Fruit fly (Drosophila melanogaster) whole organism, prepupa: ENCODE results near the gene Blimp-1.

ENCODE experiments used
- Blimp-1 ChIP-seq: fragments of 200-800 bp; sonication (Bioruptor generic); optimal IDR thresholded peaks from 3 replicates; lab custom pipeline; 2017; ENCODE audit warnings: missing biosample characterization, missing genetic modification characterization, mild to moderate bottlenecking, moderate library complexity, missing genetic modification reagents
- CG11902 ChIP-seq: fragments of 200-800 bp; sonication (Bioruptor generic); optimal IDR thresholded peaks from 3 replicates; lab custom pipeline; 2016; ENCODE audit warnings: missing biosample characterization, missing genetic modification characterization
- CG1621 ChIP-seq: fragments of 200-800 bp; sonication (Bioruptor generic); optimal IDR thresholded peaks from 3 replicates; lab custom pipeline; 2018; ENCODE audit warnings: missing biosample characterization, mild to moderate bottlenecking, missing genetic modification characterization
- CG16779 ChIP-seq: fragments of 200-800 bp; sonication (Bioruptor generic); optimal IDR thresholded peaks from 3 replicates; lab custom pipeline; 2017; ENCODE audit warnings: missing biosample characterization, mild to moderate bottlenecking, missing genetic modification characterization
- CG31627 ChIP-seq: fragments of 200-800 bp; sonication (Bioruptor generic); optimal IDR thresholded peaks from 3 replicates; lab custom pipeline; 2016; ENCODE audit warnings: missing biosample characterization, missing genetic modification characterization
- CG32006 ChIP-seq: fragments of 200-800 bp; sonication (Bioruptor generic); optimal IDR thresholded peaks from 3 replicates; lab custom pipeline; 2017; ENCODE audit warnings: missing biosample characterization, mild to moderate bottlenecking, missing genetic modification characterization
- CG34406 ChIP-seq: fragments of 200-800 bp; sonication (Bioruptor generic); optimal IDR thresholded peaks from 3 replicates; lab custom pipeline; 2016; ENCODE audit warnings: missing biosample characterization, missing genetic modification characterization
- CG3919 ChIP-seq: fragments of 200-800 bp; sonication (Bioruptor generic); optimal IDR thresholded peaks from 3 replicates; lab custom pipeline; 2016; ENCODE audit warnings: missing biosample characterization, missing genetic modification characterization
- CG4318 ChIP-seq: fragments of 200-800 bp; sonication (Bioruptor generic); optimal IDR thresholded peaks from 3 replicates; lab custom pipeline; 2017; ENCODE audit warnings: missing biosample characterization, mild to moderate bottlenecking, missing genetic modification characterization
- CG6163 ChIP-seq: fragments of 200-800 bp; sonication (Bioruptor generic); IDR thresholded peaks from 3 replicates; pipeline ENCODE4 v1.3.6; 2022; ENCODE audit warnings: missing biosample characterization, missing genetic modification characterization
- CG6792 ChIP-seq: fragments of 200-800 bp; sonication (Bioruptor generic); optimal IDR thresholded peaks from 3 replicates; lab custom pipeline; 2016; ENCODE audit warnings: missing biosample characterization, missing genetic modification characterization
- CG6808 ChIP-seq: fragments of 200-800 bp; sonication (Bioruptor generic); optimal IDR thresholded peaks from 3 replicates; lab custom pipeline; 2017; ENCODE audit warnings: missing biosample characterization, missing genetic modification characterization, mild to moderate bottlenecking, moderate library complexity, missing genetic modification reagents
- CG6854 ChIP-seq: fragments of 200-800 bp; sonication (Bioruptor generic); optimal IDR thresholded peaks from 2 replicates; lab custom pipeline; 2017; ENCODE audit warnings: missing biosample characterization, mild to moderate bottlenecking, missing genetic modification characterization
- CG7368 ChIP-seq: fragments of 200-800 bp; sonication (Bioruptor generic); optimal IDR thresholded peaks from 3 replicates; lab custom pipeline; 2016; ENCODE audit warnings: missing biosample characterization, missing genetic modification characterization
- CG8119 ChIP-seq: fragments of 200-800 bp; sonication (Bioruptor generic); IDR thresholded peaks from 3 replicates; pipeline ENCODE4 v1.3.6; 2022; ENCODE audit warnings: missing biosample characterization, missing genetic modification characterization
- CG8319 ChIP-seq: fragments of 200-800 bp; sonication (Bioruptor generic); optimal IDR thresholded peaks from 3 replicates; lab custom pipeline; 2016; ENCODE audit warnings: missing biosample characterization, missing genetic modification characterization
- CG9139 ChIP-seq: fragments of 200-800 bp; sonication (Bioruptor generic); optimal IDR thresholded peaks from 3 replicates; lab custom pipeline; 2017; ENCODE audit warnings: missing biosample characterization, mild to moderate bottlenecking, missing genetic modification characterization
- Eip75B ChIP-seq: fragments of 200-800 bp; sonication (Bioruptor generic); optimal IDR thresholded peaks from 3 replicates; lab custom pipeline; 2016; ENCODE audit warnings: missing biosample characterization, missing genetic modification characterization
- Eip78C ChIP-seq: fragments of 200-800 bp; sonication (Bioruptor generic); peaks from one replicate; lab custom pipeline; 2016; ENCODE audit warnings: missing biosample characterization, missing genetic modification characterization
- Eip93F ChIP-seq: fragments of 200-800 bp; sonication (Bioruptor generic); optimal IDR thresholded peaks from 2 replicates; lab custom pipeline; 2016; ENCODE audit warnings: missing biosample characterization, mild to moderate bottlenecking, missing genetic modification characterization
- Ets21C ChIP-seq: fragments of 200-800 bp; sonication (Bioruptor generic); optimal IDR thresholded peaks from 3 replicates; lab custom pipeline; 2016; ENCODE audit warnings: missing biosample characterization, missing genetic modification characterization
- Ets96B ChIP-seq: fragments of 200-800 bp; optimal IDR thresholded peaks from 2 replicates; lab custom pipeline; 2019; ENCODE audit warnings: missing biosample characterization, mild to moderate bottlenecking, missing genetic modification characterization, moderate library complexity
- Gug ChIP-seq: fragments of 200-800 bp; sonication (Bioruptor generic); IDR thresholded peaks from 2 replicates; pipeline ENCODE4 v1.3.6; 2022; ENCODE audit warnings: missing biosample characterization, missing genetic modification characterization
- Hr38 ChIP-seq: sonication (Bioruptor generic); optimal IDR thresholded peaks from 2 replicates; lab custom pipeline; 2016; ENCODE audit warnings: missing biosample characterization, missing genetic modification characterization
- Hr39 ChIP-seq: fragments of 200-800 bp; sonication (Bioruptor generic); optimal IDR thresholded peaks from 2 replicates; lab custom pipeline; 2016; ENCODE audit warnings: missing biosample characterization, missing genetic modification characterization
- Lpt ChIP-seq: fragments of 200-800 bp; sonication (Bioruptor generic); optimal IDR thresholded peaks from 3 replicates; lab custom pipeline; 2016; ENCODE audit warnings: missing biosample characterization, missing genetic modification characterization
- Met ChIP-seq: fragments of 200-800 bp; sonication (Bioruptor generic); optimal IDR thresholded peaks from 3 replicates; lab custom pipeline; 2016; ENCODE audit warnings: missing biosample characterization, missing genetic modification characterization
- OdsH ChIP-seq: fragments of 200-800 bp; sonication (Bioruptor generic); optimal IDR thresholded peaks from 3 replicates; lab custom pipeline; 2016; ENCODE audit warnings: missing biosample characterization, missing genetic modification characterization
- Smox ChIP-seq: fragments of 200-800 bp; sonication (Bioruptor generic); optimal IDR thresholded peaks from 3 replicates; lab custom pipeline; 2016; ENCODE audit warnings: missing biosample characterization, missing genetic modification characterization
- Sox102F ChIP-seq: fragments of 200-800 bp; sonication (Bioruptor generic); optimal IDR thresholded peaks from 2 replicates; lab custom pipeline; 2016; ENCODE audit warnings: missing biosample characterization, mild to moderate bottlenecking, missing genetic modification characterization
- acj6 ChIP-seq: fragments of 200-800 bp; sonication (Bioruptor generic); optimal IDR thresholded peaks from 3 replicates; lab custom pipeline; 2016; ENCODE audit warnings: missing biosample characterization, missing genetic modification characterization
- dac ChIP-seq: fragments of 200-800 bp; sonication (Bioruptor generic); optimal IDR thresholded peaks from 2 replicates; lab custom pipeline; 2017; ENCODE audit warnings: missing biosample characterization, mild to moderate bottlenecking, missing genetic modification characterization
- dsx ChIP-seq: fragments of 200-800 bp; optimal IDR thresholded peaks from 3 replicates; lab custom pipeline; 2019; ENCODE audit warnings: missing biosample characterization, mild to moderate bottlenecking, missing genetic modification characterization, moderate library complexity; ENCODE audit not compliant: poor library complexity, severe bottlenecking
- eg ChIP-seq: fragments of 200-800 bp; sonication (Bioruptor generic); IDR thresholded peaks from 3 replicates; pipeline ENCODE4 v1.3.6; 2022; ENCODE audit warnings: missing biosample characterization, missing genetic modification characterization
- esn ChIP-seq: fragments of 200-800 bp; sonication (Bioruptor generic); optimal IDR thresholded peaks from 2 replicates; lab custom pipeline; 2016; ENCODE audit warnings: missing biosample characterization, mild to moderate bottlenecking, missing genetic modification characterization, moderate library complexity
- fd59A ChIP-seq: fragments of 200-800 bp; sonication (Bioruptor generic); optimal IDR thresholded peaks from 2 replicates; lab custom pipeline; 2017; ENCODE audit warnings: missing biosample characterization, mild to moderate bottlenecking, missing genetic modification characterization, missing genetic modification reagents
- fkh ChIP-seq: fragments of 200-800 bp; sonication (Bioruptor generic); optimal IDR thresholded peaks from 3 replicates; lab custom pipeline; 2017; ENCODE audit warnings: missing biosample characterization, mild to moderate bottlenecking, missing genetic modification characterization, moderate library complexity
- lz ChIP-seq: fragments of 200-800 bp; sonication (Bioruptor generic); optimal IDR thresholded peaks from 3 replicates; lab custom pipeline; 2016; ENCODE audit warnings: missing biosample characterization, missing genetic modification characterization
- pdm3 ChIP-seq: fragments of 200-800 bp; sonication (Bioruptor generic); optimal IDR thresholded peaks from 3 replicates; lab custom pipeline; 2016; ENCODE audit warnings: missing biosample characterization, missing genetic modification characterization
- salr ChIP-seq, 2 experiments: fragments of 200-800 bp; sonication (Bioruptor generic); optimal IDR thresholded peaks; 3 replicates each; lab custom pipeline; 2016 to 2018; ENCODE audit warnings: missing biosample characterization in 2 of 2, missing genetic modification characterization in 2 of 2, mild to moderate bottlenecking in 1 of 2
- spab ChIP-seq: fragments of 200-800 bp; sonication (Bioruptor generic); optimal IDR thresholded peaks from 2 replicates; lab custom pipeline; 2017; ENCODE audit warnings: missing biosample characterization, mild to moderate bottlenecking, missing genetic modification characterization, missing genetic modification reagents
- ss ChIP-seq, 2 experiments: fragments of 200-800 bp; sonication (Bioruptor generic); optimal IDR thresholded peaks; 2 replicates in 1 of 2; 3 replicates in 1 of 2; lab custom pipeline; 2017 to 2018; ENCODE audit warnings: mild to moderate bottlenecking in 2 of 2, missing biosample characterization in 2 of 2, missing genetic modification characterization in 2 of 2, moderate library complexity in 1 of 2
- svp ChIP-seq: fragments of 200-800 bp; sonication (Bioruptor generic); peaks from one replicate; lab custom pipeline; 2016; ENCODE audit warnings: missing biosample characterization, missing genetic modification characterization

The Blimp-1 gene

DNA sequence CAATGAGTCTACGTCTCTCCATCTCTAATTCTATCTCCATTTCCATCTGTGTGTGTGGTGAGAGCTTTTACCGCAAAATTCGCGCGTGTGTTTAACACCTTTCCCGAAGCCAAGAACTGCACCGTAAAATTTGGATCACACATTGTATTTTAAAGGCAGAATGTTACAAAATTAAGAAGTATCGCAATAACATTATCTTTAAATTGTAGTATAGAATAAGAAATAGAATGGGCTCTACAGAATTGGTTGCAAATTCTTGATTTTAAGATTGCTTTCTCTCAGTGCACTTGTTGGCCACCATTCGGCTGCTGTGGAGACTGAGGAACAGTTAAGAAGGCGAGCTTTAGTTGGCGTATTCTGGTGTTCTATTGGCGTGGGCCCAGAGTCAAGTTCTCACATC lies 4.3 kb upstream of the Blimp-1 start (continued):
- TF ChIP-seq Gug (peak; percentile 47), pdm3 (GFP tag; lab: Kevin White, UChicago) (peak; percentile 37), Eip78C (peak; percentile 24), Eip93F (no peak), ss (GFP tag; optimal IDR thresholded peaks at IDR 0.05; lab: Kevin White, UChicago) (no peak), CG6808 (GFP tag; lab: Kevin White, UChicago) (no peak), spab (GFP tag; lab: Kevin White, UChicago) (no peak), CG9139 (GFP tag; lab: Kevin White, UChicago) (no peak), CG32006 (GFP tag; lab: Kevin White, UChicago) (peak; percentile 83), esn (GFP tag; lab: Kevin White, UChicago) (peak; percentile 39), Hr39 (GFP tag; lab: Kevin White, UChicago) (peak; percentile 55), CG7368 (GFP tag; lab: Kevin White, UChicago) (no peak), eg (peak; percentile 70), lz (peak; percentile 15), Sox102F (GFP tag; lab: Kevin White, UChicago) (peak; percentile 31), CG6854 (GFP tag; lab: Kevin White, UChicago) (no peak), CG4318 (GFP tag; lab: Kevin White, UChicago) (peak; percentile 67), fd59A (GFP tag; lab: Kevin White, UChicago) (no peak), Lpt (GFP tag; lab: Kevin White, UChicago) (peak; percentile 63)

DNA sequence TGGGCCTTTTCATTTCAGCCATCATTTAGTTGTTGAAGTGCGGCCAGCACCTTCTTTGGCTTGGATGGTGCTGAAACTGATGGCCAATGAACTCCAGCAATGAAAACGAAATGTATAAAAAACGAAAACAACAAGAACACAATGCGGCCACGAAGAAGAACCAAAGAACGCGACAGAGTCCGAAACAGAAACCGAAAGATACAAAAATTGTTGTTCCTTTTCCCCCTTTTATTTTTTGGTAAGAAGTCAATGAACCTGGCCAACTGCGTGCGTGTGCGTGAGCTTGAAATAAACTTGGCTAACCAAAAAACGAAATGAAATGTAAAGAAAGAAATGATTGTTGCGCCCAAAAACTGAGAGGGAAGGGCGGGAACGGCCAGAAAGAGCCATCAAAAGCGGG lies 3.0 kb upstream of the Blimp-1 start:
- TF ChIP-seq OdsH (GFP tag; lab: Kevin White, UChicago) (no peak), Blimp-1 (GFP tag; lab: Kevin White, UChicago) (peak; percentile 100), Met (GFP tag; lab: Kevin White, UChicago) (peak; percentile 56), Ets96B (tag; lab: Kevin White, UChicago) (no peak), Hr39 (GFP tag; lab: Kevin White, UChicago) (no peak), Eip93F (peak; percentile 21), Sox102F (GFP tag; lab: Kevin White, UChicago) (peak; percentile 60), spab (GFP tag; lab: Kevin White, UChicago) (no peak), CG6854 (GFP tag; lab: Kevin White, UChicago) (peak; percentile 50), CG1621 (tag; lab: Kevin White, UChicago) (no peak)

DNA sequence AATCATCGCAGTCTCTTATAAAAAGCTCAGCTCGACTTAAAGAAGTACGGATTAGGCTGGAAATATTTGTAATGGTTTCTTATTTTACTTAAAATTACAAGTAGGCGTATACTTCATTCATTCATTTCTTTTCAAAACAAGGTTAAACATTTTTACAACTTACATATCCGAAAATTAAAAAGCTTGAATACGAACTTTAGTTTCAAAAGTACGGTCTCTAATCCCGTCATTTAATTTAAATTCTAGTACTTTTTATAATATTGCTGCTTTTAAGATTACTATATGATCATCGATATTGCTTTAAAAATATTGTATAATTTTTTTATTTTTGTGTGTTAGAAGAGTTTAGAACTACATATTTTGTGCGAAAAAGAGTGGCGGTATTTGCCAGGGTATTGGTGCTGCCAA lies 603 bp upstream of the Blimp-1 start:
- TF ChIP-seq Lpt (GFP tag; lab: Kevin White, UChicago) (no peak), pdm3 (GFP tag; lab: Kevin White, UChicago) (peak; percentile 33), CG31627 (GFP tag; lab: Kevin White, UChicago) (peak; percentile 65), Ets96B (tag; lab: Kevin White, UChicago) (no peak), acj6 (GFP tag; lab: Kevin White, UChicago) (peak; percentile 37), CG3919 (GFP tag; lab: Kevin White, UChicago) (peak; percentile 4), svp (GFP tag; lab: Kevin White, UChicago) (peak; percentile 95), Blimp-1 (GFP tag; lab: Kevin White, UChicago) (no peak), Eip75B (GFP tag; lab: Kevin White, UChicago) (peak; percentile 64), Smox (peak; percentile 62), salr (GFP tag; optimal IDR thresholded peaks at IDR 0.05; lab: Kevin White, UChicago) (peak in 1 of 2 experiments; percentile 62), OdsH (GFP tag; lab: Kevin White, UChicago) (peak; percentile 29), CG11902 (GFP tag; lab: Kevin White, UChicago) (no peak), Eip93F (no peak), CG6792 (GFP tag; lab: Kevin White, UChicago) (peak; percentile 13), CG16779 (tag; lab: Kevin White, UChicago) (no peak), CG32006 (GFP tag; lab: Kevin White, UChicago) (peak; percentile 64), ss (GFP tag; optimal IDR thresholded peaks at IDR 0.05; lab: Kevin White, UChicago) (no peak), lz (peak; percentile 74), CG8319 (no peak), dac (GFP tag; lab: Kevin White, UChicago) (no peak), CG34406 (GFP tag; lab: Kevin White, UChicago) (peak; percentile 12), CG8119 (GFP tag; lab: Robert Waterston, UW) (peak; percentile 38; the same call in 1 of the 3 replicates), CG6808 (GFP tag; lab: Kevin White, UChicago) (no peak), CG9139 (GFP tag; lab: Kevin White, UChicago) (no peak), CG1621 (tag; lab: Kevin White, UChicago) (no peak), Gug (no peak), CG6163 (peak; percentile 47; the same call in 1 of the 3 replicates), Hr38 (GFP tag; lab: Kevin White, UChicago) (no peak), eg (no peak), Eip78C (peak; percentile 95), Met (GFP tag; lab: Kevin White, UChicago) (peak; percentile 61), Ets21C (GFP tag; lab: Kevin White, UChicago) (peak; percentile 46), dsx (GFP tag; lab: Kevin White, UChicago) (no peak), Sox102F (GFP tag; lab: Kevin White, UChicago) (peak; percentile 47), esn (GFP tag; lab: Kevin White, UChicago) (peak; percentile 81), fkh (GFP tag; lab: Kevin White, UChicago) (no peak)
